Worm (Caenorhabditis elegans) whole organism, L4 larva: ENCODE results near the gene mlt-7.

ENCODE experiments used
- D1046.2 ChIP-seq: fragments of 200-800 bp; sonication (Bioruptor generic); IDR thresholded peaks from 2 replicates; pipeline ENCODE4 v1.3.6; 2022; ENCODE audit warnings: missing genetic modification characterization, missing compliant biosample characterization
- F10B5.3 ChIP-seq: sonication (generic microtip); optimal IDR thresholded peaks from 2 replicates; lab custom pipeline; 2016; ENCODE audit warnings: mild to moderate bottlenecking, missing genetic modification characterization, missing compliant biosample characterization
- F26F4.8 ChIP-seq: fragments of 200-800 bp; sonication (Bioruptor generic); conservative IDR thresholded peaks from 2 replicates; pipeline ENCODE4 v1.3.6; 2022; ENCODE audit warnings: missing genetic modification characterization, missing compliant biosample characterization
- Y105C5A.15 ChIP-seq: fragments of 200-800 bp; sonication (Bioruptor generic); IDR thresholded peaks from 2 replicates; pipeline ENCODE4 v1.3.6; 2022; ENCODE audit warnings: missing genetic modification characterization, missing compliant biosample characterization
- Y75B8A.6 ChIP-seq: fragments of 200-800 bp; sonication (Bioruptor generic); IDR thresholded peaks from 2 replicates; pipeline ENCODE4 v1.3.6; 2022; ENCODE audit warnings: missing genetic modification reagents, missing genetic modification characterization, missing compliant biosample characterization
- ZK337.2 ChIP-seq: fragments of 200-800 bp; sonication (Bioruptor generic); IDR thresholded peaks from 2 replicates; pipeline ENCODE4 v1.3.6; 2022; ENCODE audit warnings: missing genetic modification reagents, missing genetic modification characterization, missing compliant biosample characterization
- aha-1 ChIP-seq: fragments of 150-350 bp; peaks from one replicate; lab custom pipeline; 2014; ENCODE audit warnings: missing biosample characterization, missing genetic modification characterization
- attf-4 ChIP-seq: sonication (generic microtip); optimal IDR thresholded peaks from 3 replicates; lab custom pipeline; 2017; ENCODE audit warnings: missing biosample characterization, missing genetic modification characterization
- ceh-20 ChIP-seq: fragments of 200-800 bp; sonication (Bioruptor generic); IDR thresholded peaks from 2 replicates; pipeline ENCODE4 v1.3.6; 2022; ENCODE audit warnings: missing genetic modification reagents, missing genetic modification characterization, missing compliant biosample characterization
- ceh-28 ChIP-seq: fragments of 150-350 bp; optimal IDR thresholded peaks from 2 replicates; lab custom pipeline; 2014; ENCODE audit warnings: missing biosample characterization, missing genetic modification reagents, missing genetic modification characterization
- ceh-32 ChIP-seq: sonication (generic microtip); optimal IDR thresholded peaks from 2 replicates; lab custom pipeline; 2016; ENCODE audit warnings: mild to moderate bottlenecking, missing genetic modification characterization, missing compliant biosample characterization; ENCODE audit not compliant: poor library complexity
- ceh-44 ChIP-seq: fragments of 200-800 bp; sonication (Bioruptor generic); IDR thresholded peaks from 2 replicates; pipeline ENCODE4 v1.3.6; 2022; ENCODE audit warnings: missing genetic modification reagents, missing genetic modification characterization, missing compliant biosample characterization
- ceh-82 ChIP-seq: sonication (generic microtip); optimal IDR thresholded peaks from 2 replicates; lab custom pipeline; 2017; ENCODE audit warnings: missing biosample characterization, missing genetic modification characterization
- ctbp-1 ChIP-seq: fragments of 200-800 bp; sonication (Bioruptor generic); IDR thresholded peaks from 2 replicates; pipeline ENCODE4 v1.3.6; 2022; ENCODE audit warnings: missing genetic modification reagents, missing genetic modification characterization, missing compliant biosample characterization
- dpl-1 ChIP-seq: fragments of 150-350 bp; optimal IDR thresholded peaks from 2 replicates; lab custom pipeline; 2014; ENCODE audit warnings: missing biosample characterization, missing genetic modification reagents, missing genetic modification characterization
- egl-27 ChIP-seq: sonication (generic microtip); optimal IDR thresholded peaks from 3 replicates; lab custom pipeline; 2017; ENCODE audit warnings: missing biosample characterization, missing genetic modification reagents, missing genetic modification characterization
- hif-1 ChIP-seq, 2 experiments: sonication (generic microtip); optimal IDR thresholded peaks; 2 replicates each; lab custom pipeline; 2016 to 2017; ENCODE audit warnings: missing compliant biosample characterization in 2 of 2, missing genetic modification characterization in 2 of 2, missing genetic modification reagents in 2 of 2, missing genotype in 2 of 2, mild to moderate bottlenecking in 1 of 2
- lin-29 ChIP-seq: fragments of 200-800 bp; sonication (Bioruptor generic); IDR thresholded peaks from 2 replicates; pipeline ENCODE4 v1.3.6; 2022; ENCODE audit warnings: missing genetic modification reagents, missing genetic modification characterization, missing compliant biosample characterization
- lin-38 ChIP-seq: fragments of 200-800 bp; sonication (Bioruptor generic); IDR thresholded peaks from 2 replicates; pipeline ENCODE4 v1.3.6; 2022; ENCODE audit warnings: missing genetic modification reagents, missing genetic modification characterization, missing compliant biosample characterization
- lin-39 ChIP-seq: fragments of 150-350 bp; optimal IDR thresholded peaks from 2 replicates; lab custom pipeline; 2014; ENCODE audit warnings: missing biosample characterization, missing genetic modification reagents, missing genetic modification characterization
- mdl-1 ChIP-seq, 2 experiments: fragments of 150-350 bp in 1 of 2; sonication (generic microtip) in 1 of 2; optimal IDR thresholded peaks; 2 replicates each; lab custom pipeline; 2014 to 2017; ENCODE audit warnings: missing biosample characterization in 2 of 2, missing genetic modification characterization in 2 of 2
- mes-2 ChIP-seq: sonication (generic microtip); optimal IDR thresholded peaks from 2 replicates; lab custom pipeline; 2016; ENCODE audit warnings: missing genotype, mild to moderate bottlenecking, missing genetic modification characterization, missing compliant biosample characterization; ENCODE audit not compliant: poor library complexity, severe bottlenecking
- mxl-2 ChIP-seq: fragments of 200-800 bp; sonication (Bioruptor generic); conservative IDR thresholded peaks from 2 replicates; pipeline ENCODE4 v1.3.6; 2022; ENCODE audit warnings: missing genetic modification reagents, missing genetic modification characterization, missing compliant biosample characterization
- mxl-3 ChIP-seq: fragments of 200-800 bp; sonication (Bioruptor generic); optimal IDR thresholded peaks from 2 replicates; lab custom pipeline; 2018; ENCODE audit warnings: mild to moderate bottlenecking, missing genetic modification characterization, missing compliant biosample characterization
- nhr-11 ChIP-seq: fragments of 150-350 bp; optimal IDR thresholded peaks from 2 replicates; lab custom pipeline; 2014; ENCODE audit warnings: missing biosample characterization, missing genetic modification characterization
- nhr-237 ChIP-seq: sonication (generic microtip); optimal IDR thresholded peaks from 2 replicates; lab custom pipeline; 2017; ENCODE audit warnings: missing biosample characterization, missing genetic modification characterization
- nhr-48 ChIP-seq: sonication (generic microtip); optimal IDR thresholded peaks from 2 replicates; lab custom pipeline; 2016; ENCODE audit warnings: mild to moderate bottlenecking, missing genetic modification characterization, missing compliant biosample characterization
- php-3 ChIP-seq: fragments of 200-800 bp; sonication (Bioruptor generic); IDR thresholded peaks from 2 replicates; pipeline ENCODE4 v1.3.6; 2022; ENCODE audit warnings: missing genetic modification reagents, missing genetic modification characterization, missing compliant biosample characterization
- pqm-1 ChIP-seq: sonication (generic microtip); optimal IDR thresholded peaks from 2 replicates; lab custom pipeline; 2017; ENCODE audit warnings: missing biosample characterization, missing genetic modification characterization
- rbr-2 ChIP-seq: sonication (generic microtip); optimal IDR thresholded peaks from 2 replicates; lab custom pipeline; 2016; ENCODE audit warnings: missing genotype, missing genetic modification characterization, missing compliant biosample characterization
- snpc-1.2 ChIP-seq: fragments of 200-800 bp; sonication (Bioruptor generic); IDR thresholded peaks from 2 replicates; pipeline ENCODE4 v1.3.6; 2022; ENCODE audit warnings: missing genetic modification reagents, missing genetic modification characterization, missing compliant biosample characterization
- snpc-4 ChIP-seq: fragments of 150-350 bp; optimal IDR thresholded peaks from 2 replicates; lab custom pipeline; 2014; ENCODE audit warnings: missing biosample characterization, missing genetic modification characterization
- spr-3 ChIP-seq: fragments of 200-800 bp; sonication (Bioruptor generic); optimal IDR thresholded peaks from 2 replicates; lab custom pipeline; 2018; ENCODE audit warnings: mild to moderate bottlenecking, missing genetic modification characterization, missing compliant biosample characterization
- unc-62 ChIP-seq, 3 experiments: fragments of 150-350 bp in 1 of 3; sonication (generic microtip); optimal IDR thresholded peaks in 2 of 3; peaks in 1 of 3; 1 replicate in 1 of 3; 2 replicates in 2 of 3; lab custom pipeline; 2014 to 2017; ENCODE audit warnings: missing biosample characterization in 3 of 3, missing genetic modification characterization in 3 of 3, missing genetic modification reagents in 3 of 3, missing genotype in 1 of 3
- zfp-3 ChIP-seq: fragments of 200-800 bp; sonication (Bioruptor generic); conservative IDR thresholded peaks from 2 replicates; pipeline ENCODE4 v1.3.6; 2022; ENCODE audit warnings: missing genetic modification reagents, missing genetic modification characterization, missing compliant biosample characterization
- zip-11 ChIP-seq: fragments of 200-800 bp; sonication (Bioruptor generic); IDR thresholded peaks from 2 replicates; pipeline ENCODE4 v1.3.6; 2022; ENCODE audit warnings: missing genetic modification characterization, missing compliant biosample characterization
- ztf-7 ChIP-seq: fragments of 150-350 bp; optimal IDR thresholded peaks from 2 replicates; lab custom pipeline; 2014; ENCODE audit warnings: missing biosample characterization, missing genetic modification characterization

The mlt-7 gene

ce11 chrII:4383306-4383705, 9.5 kb upstream of the mlt-7 start, which contains the start of gene fkh-6:
Gene fkh-6, minus strand, starts transcription at chrII:4383406.
- TF ChIP-seq unc-62 (GFP tag; optimal IDR thresholded peaks at IDR 0.05 in 1 of 2; lab: Kevin White, UChicago), result no peak
- no peak for TF ChIP-seq unc-62 (tag; optimal IDR thresholded peaks at IDR 0.05; lab: Kevin White, UChicago)
- no peak for TF ChIP-seq attf-4 (tag; lab: Kevin White, UChicago)
- no peak for TF ChIP-seq ceh-20 (GFP tag; lab: Robert Waterston, UW)
- no peak for TF ChIP-seq ceh-28 (tag; lab: Kevin White, UChicago)
- TF ChIP-seq lin-38 (GFP tag; lab: Robert Waterston, UW), result no peak
- TF ChIP-seq, all 104 proteins: peak for 0

- no peak for TF ChIP-seq ceh-28 (tag; lab: Kevin White, UChicago)
- no peak for TF ChIP-seq php-3 (GFP tag; lab: Robert Waterston, UW)
- TF ChIP-seq Y75B8A.6, result no peak
- TF ChIP-seq spr-3, result no peak
- TF ChIP-seq nhr-237 (tag; lab: Kevin White, UChicago), result no peak
- no peak for TF ChIP-seq lin-39 (tag; lab: Kevin White, UChicago)
- TF ChIP-seq ceh-32, result no peak
- no peak for TF ChIP-seq F26F4.8 (GFP tag; lab: Robert Waterston, UW)
- no peak for TF ChIP-seq zip-11 (GFP tag; lab: Robert Waterston, UW)
- TF ChIP-seq egl-27 (tag; lab: Kevin White, UChicago), result no peak
- no peak for TF ChIP-seq lin-29 (GFP tag; lab: Robert Waterston, UW)
- TF ChIP-seq dpl-1 (GFP tag; lab: Kevin White, UChicago), result no peak
- TF ChIP-seq snpc-1.2, result no peak
- TF ChIP-seq, all 104 proteins: peak for 0
These were observed 1.7 kb upstream of the mlt-7 start for ce11 chrII:4391072-4391471.

ce11 chrII:4394438-4394837, 1.6 kb downstream of the mlt-7 start:
- no peak for TF ChIP-seq ceh-44
- TF ChIP-seq aha-1 (tag; lab: Kevin White, UChicago), result peak; percentile 65
- TF ChIP-seq mdl-1 (tag; optimal IDR thresholded peaks at IDR 0.05; lab: Kevin White, UChicago), result peak in 1 of 2 experiments; percentile 0
- peak; percentile 16 for TF ChIP-seq mxl-3
- no peak for TF ChIP-seq pqm-1
- TF ChIP-seq ctbp-1, result no peak
- TF ChIP-seq rbr-2, result no peak
- no peak for TF ChIP-seq ceh-28 (tag; lab: Kevin White, UChicago)

- TF ChIP-seq hif-1 (tag; optimal IDR thresholded peaks at IDR 0.05; lab: Kevin White, UChicago), result no peak
- TF ChIP-seq nhr-48, result no peak
- no peak for TF ChIP-seq mes-2 (tag; lab: Kevin White, UChicago)
- no peak for TF ChIP-seq ceh-82 (tag; lab: Kevin White, UChicago)
- TF ChIP-seq ZK337.2 (GFP tag; lab: Robert Waterston, UW), result no peak
- TF ChIP-seq D1046.2 (GFP tag; lab: Robert Waterston, UW), result no peak
- TF ChIP-seq Y105C5A.15, result no peak
- TF ChIP-seq aha-1 (tag; lab: Kevin White, UChicago), result peak; percentile 87
- peak in 1 of 2 experiments; percentile 17 for TF ChIP-seq unc-62 (GFP tag; optimal IDR thresholded peaks at IDR 0.05 in 1 of 2; lab: Kevin White, UChicago)
- no peak for TF ChIP-seq unc-62 (tag; optimal IDR thresholded peaks at IDR 0.05; lab: Kevin White, UChicago)
- TF ChIP-seq snpc-4, result no peak
- no peak for TF ChIP-seq nhr-11 (tag; lab: Kevin White, UChicago)
- no peak for TF ChIP-seq F26F4.8 (GFP tag; lab: Robert Waterston, UW)
- TF ChIP-seq zfp-3 (GFP tag; lab: Robert Waterston, UW), result no peak
- no peak for TF ChIP-seq ztf-7 (tag; lab: Kevin White, UChicago)
- no peak for TF ChIP-seq mxl-2 (GFP tag; lab: Robert Waterston, UW)
- TF ChIP-seq F10B5.3 (tag; lab: Kevin White, UChicago), result no peak
- no peak for TF ChIP-seq Y75B8A.6
These were observed 12.6 kb downstream of the mlt-7 start, which contains the start of gene ZK430.5 for ce11 chrII:4405358-4405757. Gene ZK430.5, plus strand, starts transcription at chrII:4405658.
